Worm (Caenorhabditis elegans) whole organism, dauer: Measurements from ENCODE around the gene scyl-1.

ENCODE experiments used
- unc-62 ChIP-seq: sonication (generic microtip); optimal IDR thresholded peaks from 2 replicates; lab custom pipeline; 2017; ENCODE audit warnings: missing biosample characterization, missing genetic modification reagents, missing genetic modification characterization

Gene scyl-1

DNA sequence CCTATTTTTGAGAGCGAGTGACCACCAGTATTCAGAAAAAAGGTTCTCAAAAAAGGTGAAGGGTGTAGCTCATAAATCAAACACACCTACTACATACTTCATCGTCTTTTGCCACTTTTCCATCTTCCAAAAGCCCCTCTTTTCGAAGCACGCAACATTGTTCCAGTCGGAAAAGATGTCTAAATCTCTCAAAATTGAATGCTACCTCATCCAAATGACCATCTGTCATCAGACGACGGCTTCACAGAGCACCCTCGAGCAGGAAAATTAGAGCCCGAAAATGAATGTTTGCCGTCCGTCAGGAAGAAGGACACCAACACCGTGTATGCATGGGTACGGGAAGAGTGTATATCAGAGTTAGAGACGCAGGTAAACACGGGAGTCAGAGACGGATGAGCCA is 20.0 kb downstream of the scyl-1 start:
- no peak for TF ChIP-seq unc-62 (GFP tag; lab: Kevin White, UChicago)

ce11 chrV:13020638-13021037 is 20.9 kb downstream of the scyl-1 start:
- TF ChIP-seq unc-62 (GFP tag; lab: Kevin White, UChicago) = no peak

- TF ChIP-seq unc-62 (GFP tag; lab: Kevin White, UChicago) = no peak
Measured at ce11 chrV:13020014-13020413, 21.5 kb downstream of the scyl-1 start.

DNA sequence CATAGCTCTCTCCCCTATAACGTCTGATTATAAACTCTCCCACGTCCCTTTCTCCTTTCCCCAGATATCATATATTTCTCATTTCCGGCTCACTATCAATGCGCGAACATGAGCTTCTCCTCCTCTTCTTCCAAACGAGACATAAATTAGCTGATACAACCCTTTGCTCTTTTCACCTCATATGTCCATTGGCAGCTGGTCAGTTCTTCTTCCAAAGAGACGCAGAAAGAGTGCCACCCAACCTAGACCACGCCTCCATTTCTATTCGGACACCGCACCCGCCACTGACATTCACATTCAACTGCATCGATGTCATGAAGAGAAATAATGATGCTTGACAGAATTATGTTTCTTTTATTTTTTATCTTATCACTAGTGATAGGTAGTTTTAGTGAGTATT is 22.8 kb downstream of the scyl-1 start, which contains the start of gene fmi-1:
Gene fmi-1 (plus strand): TSS at position 301 of the 400 bp plus-strand sequence.
- TF ChIP-seq unc-62 (GFP tag; lab: Kevin White, UChicago) = no peak

DNA sequence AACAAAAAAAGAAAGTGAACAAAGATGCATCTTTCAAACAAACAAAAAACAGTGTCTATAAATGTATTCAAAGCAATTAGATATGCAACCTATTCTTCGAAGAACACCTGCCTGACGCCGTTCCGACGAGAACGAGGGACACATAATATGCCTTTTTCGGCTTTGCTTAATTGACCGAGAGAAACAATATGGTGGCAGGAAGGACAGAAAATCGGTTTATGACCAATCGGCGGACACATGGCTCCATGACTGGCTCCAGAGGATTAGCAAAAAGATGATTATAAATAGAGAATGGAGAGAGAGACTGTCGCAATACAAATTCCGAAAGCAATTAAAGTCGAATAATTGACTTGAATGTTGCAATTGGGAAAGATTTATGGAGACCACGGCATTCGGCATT is 23.3 kb downstream of the scyl-1 start:
- TF ChIP-seq unc-62 (GFP tag; lab: Kevin White, UChicago) = no peak

DNA sequence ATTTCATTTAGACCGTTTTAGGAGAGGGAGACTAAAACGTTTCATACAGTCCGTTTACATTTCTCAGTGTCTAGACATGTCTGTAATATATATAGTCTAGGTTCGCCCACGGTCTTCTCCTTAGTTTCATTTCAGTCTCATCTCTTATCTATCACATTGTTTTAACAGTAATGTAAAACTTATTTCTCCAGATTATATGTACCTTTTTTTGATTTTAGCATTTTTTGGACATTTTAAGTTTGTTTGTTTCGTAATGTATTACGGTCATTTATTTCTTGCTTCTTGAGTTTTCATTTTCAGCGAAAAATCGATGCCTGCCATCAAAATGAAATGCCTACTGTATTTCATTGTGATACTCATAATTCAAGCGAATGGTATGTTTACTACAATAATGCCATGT is 27.7 kb downstream of the scyl-1 start, which contains the start of gene F15B9.6:
Gene F15B9.6 (plus strand): TSS at position 301 of the 400 bp plus-strand sequence.
- TF ChIP-seq unc-62 (GFP tag; lab: Kevin White, UChicago) = no peak

ce11 chrV:13013158-13013557 is 28.4 kb downstream of the scyl-1 start, which contains the start of gene try-10:
try-10 (minus strand) TSS chrV:13013258.
- no peak for TF ChIP-seq unc-62 (GFP tag; lab: Kevin White, UChicago)

DNA sequence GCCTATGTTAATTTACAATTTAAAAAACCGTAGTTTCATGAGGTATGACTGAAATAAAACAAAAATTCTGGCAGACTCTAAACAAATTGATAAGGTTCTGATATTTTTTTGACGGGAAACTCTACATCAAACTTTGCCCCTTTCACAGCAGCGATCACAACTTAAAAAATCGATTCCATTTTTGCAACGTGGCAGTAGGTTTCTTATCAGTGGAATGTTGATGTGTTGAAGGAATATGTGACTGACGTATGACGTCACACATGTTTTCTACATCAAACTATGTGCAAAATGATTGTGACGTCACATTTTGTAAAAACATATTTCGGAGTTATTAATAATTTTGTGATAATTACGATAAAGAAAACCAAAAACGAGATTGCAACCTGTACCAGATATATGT is 29.6 kb downstream of the scyl-1 start:
- TF ChIP-seq unc-62 (GFP tag; lab: Kevin White, UChicago) = no peak

ce11 chrV:13009843-13010242 is 31.7 kb downstream of the scyl-1 start:
- TF ChIP-seq unc-62 (GFP tag; lab: Kevin White, UChicago) = no peak

- no peak for TF ChIP-seq unc-62 (GFP tag; lab: Kevin White, UChicago)
Measured at ce11 chrV:13009271-13009670, 32.2 kb downstream of the scyl-1 start.

ce11 chrV:13008825-13009224 is 32.7 kb downstream of the scyl-1 start, which contains the start of gene F15B9.10:
F15B9.10 (minus strand) TSS chrV:13008925.
- no peak for TF ChIP-seq unc-62 (GFP tag; lab: Kevin White, UChicago)

DNA sequence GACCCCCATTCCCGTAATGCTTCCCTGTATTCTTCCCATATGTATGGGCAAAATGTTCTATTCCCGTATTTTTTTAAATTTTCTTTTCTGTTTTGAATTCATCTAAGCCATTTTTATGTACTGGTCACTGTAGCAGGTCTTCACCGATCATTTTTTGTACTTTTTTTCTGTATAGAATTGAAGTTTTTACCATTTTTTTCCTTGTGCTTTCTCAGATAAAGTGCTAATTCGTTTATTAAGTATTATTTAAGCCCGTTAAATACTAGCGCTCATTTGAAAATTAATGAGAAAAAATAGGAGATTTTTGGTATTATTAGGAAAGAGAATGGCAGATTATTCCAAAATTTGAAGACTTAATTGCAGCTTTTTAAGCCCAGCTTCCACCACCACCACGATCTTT is 34.8 kb downstream of the scyl-1 start:
- no peak for TF ChIP-seq unc-62 (GFP tag; lab: Kevin White, UChicago)

ce11 chrV:13004374-13004773 is 37.1 kb downstream of the scyl-1 start:
- no peak for TF ChIP-seq unc-62 (GFP tag; lab: Kevin White, UChicago)

DNA sequence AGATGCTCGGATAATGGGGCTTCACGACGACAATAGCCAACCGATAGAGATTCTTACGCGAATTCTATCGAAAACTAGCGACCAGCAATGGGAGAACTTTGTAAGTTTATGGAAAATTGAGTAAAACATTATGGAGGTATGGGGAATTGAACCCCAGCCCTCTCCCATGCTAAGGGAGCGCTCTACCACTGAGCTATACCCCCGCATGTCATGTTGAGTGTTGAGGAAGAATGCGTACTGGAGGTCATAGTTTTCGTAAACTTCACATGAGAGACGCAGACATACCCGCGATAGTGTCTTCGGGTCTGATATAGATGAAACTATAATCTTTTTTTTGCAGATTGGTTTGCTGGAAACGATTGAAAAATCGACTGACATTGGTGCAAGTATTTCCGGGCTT is 38.1 kb downstream of the scyl-1 start:
- TF ChIP-seq unc-62 (GFP tag; lab: Kevin White, UChicago) = no peak

DNA sequence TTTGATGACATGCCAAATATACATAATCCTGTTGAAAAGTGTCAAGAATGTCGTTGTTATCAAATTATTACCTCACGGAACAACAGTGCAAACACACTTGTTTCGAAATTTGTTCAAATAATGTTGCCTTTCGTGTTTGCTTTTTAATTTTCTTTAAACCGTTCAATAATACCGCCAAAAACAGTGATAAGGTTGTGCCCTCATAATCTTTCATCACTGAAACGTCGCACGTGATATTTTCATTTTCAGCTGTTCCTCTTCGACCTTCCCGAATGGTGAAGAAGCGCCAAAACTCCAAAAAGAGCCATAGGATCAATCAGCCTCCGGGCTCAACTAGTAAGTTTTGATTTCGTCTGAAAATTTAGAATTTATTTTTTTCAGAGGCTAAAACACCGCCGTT is 39.5 kb downstream of the scyl-1 start, which contains the start of gene inft-2:
Gene inft-2 (plus strand): TSS at position 248 of the 400 bp plus-strand sequence.
- no peak for TF ChIP-seq unc-62 (GFP tag; lab: Kevin White, UChicago)

DNA sequence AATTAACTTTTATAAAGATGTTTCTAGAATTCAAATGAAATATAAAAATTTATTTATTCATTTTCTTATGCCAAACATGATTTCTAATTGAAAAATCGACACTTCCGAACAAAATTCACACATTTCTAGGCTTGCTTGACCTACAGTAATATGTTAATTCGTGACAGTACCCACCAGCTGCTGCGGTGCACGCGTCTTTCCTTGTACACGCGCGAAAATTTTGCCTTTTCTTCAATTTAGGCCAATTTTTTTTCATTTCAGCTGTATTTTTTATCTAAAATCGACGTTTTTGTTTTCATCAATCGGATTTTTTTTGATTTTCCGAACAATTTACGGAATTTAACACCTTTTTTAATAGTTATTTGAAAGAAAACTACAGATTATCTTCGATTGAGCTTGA is 41.5 kb downstream of the scyl-1 start:
- no peak for TF ChIP-seq unc-62 (GFP tag; lab: Kevin White, UChicago)

DNA sequence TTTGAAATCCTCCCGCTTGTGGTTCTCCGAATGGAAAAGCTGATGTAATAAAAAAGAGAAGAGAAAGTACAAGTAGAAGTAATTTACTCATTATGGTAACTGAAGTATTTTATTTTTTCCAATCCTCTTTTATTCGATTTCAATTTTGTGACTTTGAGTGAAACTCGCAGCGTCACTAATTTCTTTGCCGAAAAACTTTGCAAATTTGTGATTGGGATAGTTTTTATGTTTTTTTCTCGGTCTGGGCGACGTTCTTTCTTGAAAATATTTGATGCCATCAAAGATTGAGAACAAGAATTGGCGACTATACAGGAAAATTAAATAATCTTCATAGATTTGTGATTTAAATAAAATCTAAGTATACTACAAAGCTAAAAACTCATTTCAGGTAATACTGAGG is 42.0 kb downstream of the scyl-1 start, which contains the start of gene far-4:
Gene far-4 (minus strand): TSS at position 101 of the 400 bp plus-strand sequence.
- no peak for TF ChIP-seq unc-62 (GFP tag; lab: Kevin White, UChicago)

DNA sequence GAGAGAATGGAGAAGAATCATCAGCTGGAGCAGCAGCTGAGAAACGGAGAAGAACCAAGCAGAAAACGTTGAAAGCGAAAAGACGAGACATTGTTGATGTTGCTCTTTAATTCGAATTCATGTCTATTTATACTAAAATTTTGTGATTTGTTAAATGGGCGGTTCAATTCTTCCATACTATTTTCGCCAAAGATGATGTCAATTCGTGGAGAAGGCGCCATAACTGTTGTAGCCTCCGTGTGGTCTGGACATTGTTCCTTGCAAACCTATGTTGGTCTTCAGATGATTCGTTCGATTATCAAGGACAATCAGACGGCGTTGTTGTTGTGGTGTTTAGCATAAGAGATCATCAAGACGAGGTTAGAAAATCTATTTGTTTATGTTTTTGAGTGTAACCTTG is 44.1 kb downstream of the scyl-1 start, which contains the start of gene far-3:
Gene far-3 (minus strand): TSS at position 101 of the 400 bp plus-strand sequence.
- TF ChIP-seq unc-62 (GFP tag; lab: Kevin White, UChicago) = no peak
